Worm (Caenorhabditis elegans): Measurements from ENCODE around the gene clec-255.

- TF ChIP-seq ztf-28 (GFP tag; IDR thresholded peaks at IDR 0.05) (no peak), tlf-1 (GFP tag; optimal IDR thresholded peaks at IDR 0.05) (no peak), ztf-25 (GFP tag; IDR thresholded peaks at IDR 0.05) (no peak)
Measured at ce11 chrV:18742108-18742507, 28.4 kb downstream of the clec-255 start, which contains the start of gene clec-250.
